Worm (Caenorhabditis elegans) whole organism, L1 larva: ENCODE data around the gene cutl-29.

Source experiments
- alr-1 ChIP-seq: fragments of 200-800 bp; sonication (Bioruptor generic); optimal IDR thresholded peaks from 2 replicates; lab custom pipeline; 2018; ENCODE audit warnings: borderline replicate concordance, mild to moderate bottlenecking, missing genetic modification characterization, missing compliant biosample characterization
- ceh-8 ChIP-seq: fragments of 200-800 bp; sonication (Bioruptor generic); optimal IDR thresholded peaks from 2 replicates; lab custom pipeline; 2018; ENCODE audit warnings: mild to moderate bottlenecking, missing genetic modification characterization, moderate library complexity, missing compliant biosample characterization
- ceh-90 ChIP-seq: sonication (generic microtip); optimal IDR thresholded peaks from 2 replicates; lab custom pipeline; 2016; ENCODE audit warnings: missing genetic modification characterization, missing compliant biosample characterization
- isw-1 ChIP-seq: fragments of 200-800 bp; sonication (Bioruptor generic); IDR thresholded peaks from 2 replicates; pipeline ENCODE4 v1.3.6; 2022; ENCODE audit warnings: missing genetic modification characterization, missing compliant biosample characterization
- lin-13 ChIP-seq: fragments of 150-350 bp; optimal IDR thresholded peaks from 2 replicates; lab custom pipeline; 2014; ENCODE audit warnings: missing biosample characterization, missing genetic modification reagents, missing genetic modification characterization
- lin-15B ChIP-seq: fragments of 150-350 bp; sonication (generic microtip); optimal IDR thresholded peaks from 3 replicates; lab custom pipeline; 2014; ENCODE audit warnings: missing biosample characterization, missing genetic modification characterization
- mdl-1 ChIP-seq, 2 experiments: fragments of 150-350 bp; optimal IDR thresholded peaks; 2 replicates each; lab custom pipeline; 2014 to 2017; ENCODE audit warnings: missing biosample characterization in 2 of 2, missing genetic modification characterization in 2 of 2, inconsistent platforms in 1 of 2
- nhr-12 ChIP-seq: sonication (generic microtip); optimal IDR thresholded peaks from 2 replicates; lab custom pipeline; 2017; ENCODE audit warnings: missing biosample characterization, missing genetic modification characterization
- nhr-237 ChIP-seq: fragments of 150-350 bp; optimal IDR thresholded peaks from 2 replicates; lab custom pipeline; 2014; ENCODE audit warnings: missing biosample characterization, missing genetic modification characterization
- nhr-28 ChIP-seq: fragments of 150-350 bp; optimal IDR thresholded peaks from 2 replicates; lab custom pipeline; 2014; ENCODE audit warnings: missing biosample characterization, missing genetic modification characterization
- snpc-4 ChIP-seq: fragments of 150-350 bp; optimal IDR thresholded peaks from 2 replicates; lab custom pipeline; 2014; ENCODE audit warnings: missing biosample characterization, missing genetic modification characterization
- unc-62 ChIP-seq: fragments of 150-350 bp; optimal IDR thresholded peaks from 2 replicates; lab custom pipeline; 2014; ENCODE audit warnings: missing biosample characterization, missing genetic modification reagents, missing genetic modification characterization
- vab-15 ChIP-seq: sonication (generic microtip); optimal IDR thresholded peaks from 2 replicates; lab custom pipeline; 2017; ENCODE audit warnings: missing genotype, mild to moderate bottlenecking, missing genetic modification characterization, missing compliant biosample characterization
- ztf-11 ChIP-seq, 2 experiments: sonication (generic microtip); optimal IDR thresholded peaks; 2 replicates each; lab custom pipeline; 2016 to 2017; ENCODE audit warnings: missing genetic modification characterization in 2 of 2, missing biosample characterization in 1 of 2, missing compliant biosample characterization in 1 of 2

- no peak for TF ChIP-seq nhr-12 (tag; lab: Kevin White, UChicago)
- no peak for TF ChIP-seq alr-1 (tag; lab: Kevin White, UChicago)
- TF ChIP-seq ceh-8 (GFP tag; lab: Kevin White, UChicago) = no peak
- no peak for TF ChIP-seq nhr-28 (tag; lab: Kevin White, UChicago)
- no peak for TF ChIP-seq ztf-11 (tag; optimal IDR thresholded peaks at IDR 0.05; lab: Kevin White, UChicago)
- no peak for TF ChIP-seq snpc-4 (tag; lab: Kevin White, UChicago)
- TF ChIP-seq vab-15 (tag; lab: Kevin White, UChicago) = no peak
- TF ChIP-seq ceh-90 (tag; lab: Kevin White, UChicago) = no peak
- no peak for TF ChIP-seq lin-13 (GFP tag; lab: Kevin White, UChicago)
- no peak for TF ChIP-seq nhr-237 (tag; lab: Kevin White, UChicago)
- TF ChIP-seq lin-15B (tag; lab: Kevin White, UChicago) = no peak
- no peak for TF ChIP-seq unc-62
- TF ChIP-seq mdl-1 (tag; optimal IDR thresholded peaks at IDR 0.05; lab: Kevin White, UChicago) = no peak
- TF ChIP-seq isw-1 (GFP tag; lab: Robert Waterston, UW) = no peak
Measured at ce11 chrX:8246126-8246525, 24.7 kb downstream of the cutl-29 start, which contains the start of gene kqt-2.
